5 worm cellular contexts compared by ENCODE assay signal in the genomic region with DNA sequence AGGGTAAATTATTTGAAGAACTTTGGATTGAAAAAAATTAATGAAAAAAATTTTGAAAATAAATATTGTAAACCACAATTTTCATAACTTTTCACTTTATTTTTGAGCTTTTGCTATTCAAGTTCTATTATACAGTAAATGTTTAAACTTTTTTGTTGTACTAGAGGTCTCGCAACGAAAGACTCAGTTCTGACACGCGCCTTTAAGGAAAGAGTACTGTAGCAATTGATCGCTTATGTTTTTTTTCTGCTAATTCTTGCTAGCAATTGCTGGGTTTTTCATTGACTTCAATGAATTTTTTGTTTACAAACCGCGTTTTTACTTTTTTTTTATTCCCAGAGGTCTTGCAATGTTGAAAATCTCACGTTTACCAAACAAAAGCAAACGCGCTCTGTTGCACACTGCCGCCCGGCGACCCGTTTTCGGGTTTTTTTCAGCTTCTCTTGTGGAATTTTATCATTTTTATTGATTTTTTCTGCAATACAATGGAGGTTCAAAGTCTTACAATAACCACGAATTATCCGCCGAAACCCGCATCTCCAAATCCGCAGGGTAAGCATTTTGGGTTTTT.
TF ChIP-seq lines count a peak whose summit lies in the region.

A gene (plus strand): TSS at position 360 of the 571 bp plus-strand sequence.

TF ChIP-seq in whole organism, L1 larva, 84 proteins besides CTCF, POLR2A, EP300 and RAD21 (continues in another document):
- peak; percentile 9 for TF ChIP-seq snu-23 (GFP tag; optimal IDR thresholded peaks at IDR 0.05; lab: Kevin White, UChicago)
- no peak for TF ChIP-seq elt-3 (tag; optimal IDR thresholded peaks at IDR 0.05; lab: Kevin White, UChicago)
- no peak for TF ChIP-seq unc-98 (GFP tag; IDR thresholded peaks at IDR 0.05; lab: Robert Waterston, UW)
- TF ChIP-seq dsc-1 (tag; optimal IDR thresholded peaks at IDR 0.05; lab: Kevin White, UChicago): no peak
- TF ChIP-seq nhr-71 (tag; optimal IDR thresholded peaks at IDR 0.05; lab: Kevin White, UChicago): no peak
- TF ChIP-seq nhr-77 (tag; optimal IDR thresholded peaks at IDR 0.05; lab: Kevin White, UChicago): no peak
- TF ChIP-seq lin-35 (GFP tag; optimal IDR thresholded peaks at IDR 0.05; lab: Kevin White, UChicago): peak in 1 of 2 experiments; percentile 37
- peak; percentile 44 for TF ChIP-seq blmp-1 (tag; optimal IDR thresholded peaks at IDR 0.05; lab: Kevin White, UChicago)
- TF ChIP-seq mep-1 (tag; optimal IDR thresholded peaks at IDR 0.05; lab: Kevin White, UChicago): peak; percentile 30
- no peak for TF ChIP-seq ceh-88 (GFP tag; IDR thresholded peaks at IDR 0.05; lab: Robert Waterston, UW)
- TF ChIP-seq lsy-2 (tag; optimal IDR thresholded peaks at IDR 0.05; lab: Kevin White, UChicago): peak in 1 of 2 experiments; percentile 33
- peak; percentile 28 for TF ChIP-seq skn-1 (tag; optimal IDR thresholded peaks at IDR 0.05; lab: Kevin White, UChicago)
- TF ChIP-seq ceh-82 (tag; optimal IDR thresholded peaks at IDR 0.05; lab: Kevin White, UChicago): no peak
- TF ChIP-seq isw-1 (GFP tag; IDR thresholded peaks at IDR 0.05; lab: Robert Waterston, UW): no peak
- TF ChIP-seq efl-1 (optimal IDR thresholded peaks at IDR 0.05; lab: Kevin White, UChicago): peak; percentile 24 to 29
- peak in 1 of 2 experiments; percentile 14 for TF ChIP-seq efl-1 (GFP tag; optimal IDR thresholded peaks at IDR 0.05 in 1 of 2; lab: Kevin White, UChicago)
- no peak for TF ChIP-seq ets-5 (GFP tag; IDR thresholded peaks at IDR 0.05; lab: Robert Waterston, UW)

TF ChIP-seq in whole organism, L2 larva, 48 proteins besides CTCF, POLR2A, EP300 and RAD21:
- TF ChIP-seq lsy-2 (tag; optimal IDR thresholded peaks at IDR 0.05; lab: Kevin White, UChicago) (peak in 1 of 2 experiments; percentile 41), peb-1 (tag; optimal IDR thresholded peaks at IDR 0.05; lab: Kevin White, UChicago) (no peak), unc-55 (GFP tag; optimal IDR thresholded peaks at IDR 0.05; lab: Kevin White, UChicago) (peak; percentile 19), C34F6.9 (tag; optimal IDR thresholded peaks at IDR 0.05; lab: Kevin White, UChicago) (peak; percentile 54), fos-1 (tag; optimal IDR thresholded peaks at IDR 0.05; lab: Kevin White, UChicago) (no peak), egl-27 (tag; optimal IDR thresholded peaks at IDR 0.05; lab: Kevin White, UChicago) (no peak), unc-39 (tag; optimal IDR thresholded peaks at IDR 0.05; lab: Kevin White, UChicago) (no peak)
TF ChIP-seq in whole organism, L2 larva: peak in this region for 3.

TF ChIP-seq in whole organism, L3 larva, 47 proteins besides CTCF, POLR2A, EP300 and RAD21:
- TF ChIP-seq lin-15B (tag; optimal IDR thresholded peaks at IDR 0.05; lab: Kevin White, UChicago) (peak; percentile 17), pha-4 (tag; optimal IDR thresholded peaks at IDR 0.05; lab: Kevin White, UChicago) (peak; percentile 83), nfya-1 (tag; optimal IDR thresholded peaks at IDR 0.05; lab: Kevin White, UChicago; ENCODE audit: insufficient read depth) (peak; percentile 40), fkh-2 (tag; optimal IDR thresholded peaks at IDR 0.05; lab: Kevin White, UChicago) (no peak), ceh-82 (tag; optimal IDR thresholded peaks at IDR 0.05; lab: Kevin White, UChicago) (no peak), aly-2 (tag; optimal IDR thresholded peaks at IDR 0.05; lab: Kevin White, UChicago) (no peak), elt-2 (tag; optimal IDR thresholded peaks at IDR 0.05; lab: Kevin White, UChicago) (peak; percentile 12), elt-3 (tag; optimal IDR thresholded peaks at IDR 0.05; lab: Kevin White, UChicago) (no peak), ama-1 (optimal IDR thresholded peaks at IDR 0.05; lab: Kevin White, UChicago) (peak; percentile 23), zag-1 (tag; optimal IDR thresholded peaks at IDR 0.05; lab: Kevin White, UChicago) (no peak)

TF ChIP-seq in whole organism, L4 larva, 104 proteins besides CTCF, POLR2A, EP300 and RAD21:
- TF ChIP-seq dpl-1 (GFP tag; optimal IDR thresholded peaks at IDR 0.05; lab: Kevin White, UChicago) (peak; percentile 38), pha-4 (GFP tag; IDR thresholded peaks at IDR 0.05; lab: Robert Waterston, UW) (no peak), pha-4 (tag; optimal IDR thresholded peaks at IDR 0.05; lab: Kevin White, UChicago) (peak; percentile 52), F44E2.7 (GFP tag; IDR thresholded peaks at IDR 0.05; lab: Robert Waterston, UW) (no peak), mes-2 (tag; optimal IDR thresholded peaks at IDR 0.05; lab: Kevin White, UChicago; ENCODE audit: poor library complexity, severe bottlenecking) (peak; percentile 21), lin-38 (GFP tag; IDR thresholded peaks at IDR 0.05; lab: Robert Waterston, UW) (peak; percentile 85), mep-1 (tag; optimal IDR thresholded peaks at IDR 0.05; lab: Kevin White, UChicago) (peak; percentile 24), lsy-2 (tag; optimal IDR thresholded peaks at IDR 0.05; lab: Kevin White, UChicago) (peak in 1 of 2 experiments; percentile 39), hif-1 (tag; optimal IDR thresholded peaks at IDR 0.05; lab: Kevin White, UChicago) (peak; percentile 1 to 97), hmg-1.1 (GFP tag; IDR thresholded peaks at IDR 0.05; lab: Robert Waterston, UW) (no peak)

TF ChIP-seq in whole organism, young adult, 124 proteins besides CTCF, POLR2A, EP300 and RAD21:
- TF ChIP-seq dox-1 (GFP tag; IDR thresholded peaks at IDR 0.05; lab: Robert Waterston, UW) (peak; percentile 27; the same call in 1 of the 2 replicates), lsl-1 (GFP tag; optimal IDR thresholded peaks at IDR 0.05; lab: Kevin White, UChicago) (peak; percentile 84), C17E4.6 (GFP tag; IDR thresholded peaks at IDR 0.05; lab: Robert Waterston, UW) (no peak), mcd-1 (GFP tag; IDR thresholded peaks at IDR 0.05; lab: Robert Waterston, UW) (peak; percentile 77), pha-4 (tag; optimal IDR thresholded peaks at IDR 0.05; lab: Kevin White, UChicago) (peak; percentile 14), F33H1.4 (GFP tag; IDR thresholded peaks at IDR 0.05; lab: Robert Waterston, UW) (peak; percentile 78), let-526 (GFP tag; IDR thresholded peaks at IDR 0.05; lab: Robert Waterston, UW) (no peak), ceh-91 (GFP tag; IDR thresholded peaks at IDR 0.05; lab: Robert Waterston, UW) (peak; percentile 55; the same call in 1 of the 2 replicates), pbrm-1 (GFP tag; IDR thresholded peaks at IDR 0.05; lab: Robert Waterston, UW) (0 out of 2 replicates have a peak, but pooled peaks have one; percentile 8), madf-6 (GFP tag; IDR thresholded peaks at IDR 0.05; lab: Robert Waterston, UW) (peak; percentile 78), xnd-1 (tag; optimal IDR thresholded peaks at IDR 0.05; lab: Kevin White, UChicago) (peak; percentile 63), snpc-1.3 (tag; optimal IDR thresholded peaks at IDR 0.05; lab: Kevin White, UChicago; ENCODE audit: insufficient read depth) (no peak), Y56A3A.18 (GFP tag; IDR thresholded peaks at IDR 0.05; lab: Robert Waterston, UW) (no peak)
TF ChIP-seq in whole organism, young adult: peak in this region for 9.
